Worm (Caenorhabditis elegans) whole organism, L4 larva: ENCODE measurements around the gene srw-20.

ENCODE experiments used
- F44E2.7 ChIP-seq: fragments of 200-800 bp; sonication (Bioruptor generic); IDR thresholded peaks from 2 replicates; pipeline ENCODE4 v2.1.2; 2022; ENCODE audit warnings: missing genetic modification characterization, missing compliant biosample characterization
- F49E8.2 ChIP-seq: sonication (generic microtip); optimal IDR thresholded peaks from 2 replicates; lab custom pipeline; 2016; ENCODE audit warnings: missing compliant biosample characterization, mild to moderate bottlenecking, missing genetic modification characterization, borderline replicate concordance
- T26A8.4 ChIP-seq: fragments of 200-800 bp; sonication (Bioruptor generic); IDR thresholded peaks from 2 replicates; pipeline ENCODE4 v1.3.6; 2022; ENCODE audit warnings: missing genetic modification characterization, missing compliant biosample characterization
- Y5F2A.4 ChIP-seq: fragments of 200-800 bp; sonication (Bioruptor generic); optimal IDR thresholded peaks from 2 replicates; lab custom pipeline; 2018; ENCODE audit warnings: mild to moderate bottlenecking, missing genetic modification characterization, missing compliant biosample characterization
- ceh-28 ChIP-seq: fragments of 150-350 bp; optimal IDR thresholded peaks from 2 replicates; lab custom pipeline; 2014; ENCODE audit warnings: missing biosample characterization, missing genetic modification reagents, missing genetic modification characterization
- ceh-62 ChIP-seq: sonication (generic microtip); optimal IDR thresholded peaks from 2 replicates; lab custom pipeline; 2017; ENCODE audit warnings: missing biosample characterization, missing genetic modification characterization
- daf-16 ChIP-seq, 3 experiments: sonication (generic microtip); optimal IDR thresholded peaks; 2 replicates each; lab custom pipeline; 2016 to 2017; ENCODE audit warnings: missing genetic modification characterization in 3 of 3, missing genetic modification reagents in 3 of 3, mild to moderate bottlenecking in 2 of 3, missing compliant biosample characterization in 2 of 3, missing biosample characterization in 1 of 3, moderate library complexity in 1 of 3
- daf-19 ChIP-seq: fragments of 200-800 bp; sonication (Bioruptor generic); conservative IDR thresholded peaks from 2 replicates; pipeline ENCODE4 v1.3.6; 2022; ENCODE audit warnings: missing genetic modification characterization, missing compliant biosample characterization
- dmd-6 ChIP-seq: fragments of 200-800 bp; sonication (Bioruptor generic); IDR thresholded peaks from 2 replicates; pipeline ENCODE4 v1.3.6; 2022; ENCODE audit warnings: missing genetic modification reagents, missing genetic modification characterization, missing compliant biosample characterization
- duxl-1 ChIP-seq: sonication (generic microtip); optimal IDR thresholded peaks from 2 replicates; lab custom pipeline; 2016; ENCODE audit warnings: mild to moderate bottlenecking, missing genetic modification characterization, moderate library complexity, missing compliant biosample characterization; ENCODE audit not compliant: poor library complexity
- egl-27 ChIP-seq: sonication (generic microtip); optimal IDR thresholded peaks from 3 replicates; lab custom pipeline; 2017; ENCODE audit warnings: missing biosample characterization, missing genetic modification reagents, missing genetic modification characterization
- egl-43 ChIP-seq: fragments of 200-800 bp; sonication (Bioruptor generic); IDR thresholded peaks from 2 replicates; pipeline ENCODE4 v1.3.6; 2022; ENCODE audit warnings: missing genetic modification reagents, missing genetic modification characterization, missing compliant biosample characterization
- fkh-10 ChIP-seq: fragments of 150-350 bp; optimal IDR thresholded peaks from 2 replicates; lab custom pipeline; 2014; ENCODE audit warnings: missing biosample characterization, missing genetic modification reagents, missing genetic modification characterization
- hif-1 ChIP-seq, 2 experiments: sonication (generic microtip); optimal IDR thresholded peaks; 2 replicates each; lab custom pipeline; 2016 to 2017; ENCODE audit warnings: missing compliant biosample characterization in 2 of 2, missing genetic modification characterization in 2 of 2, missing genetic modification reagents in 2 of 2, missing genotype in 2 of 2, mild to moderate bottlenecking in 1 of 2
- hlh-30 ChIP-seq: sonication (generic microtip); optimal IDR thresholded peaks from 2 replicates; lab custom pipeline; 2017; ENCODE audit warnings: antibody characterized with exemption, mild to moderate bottlenecking, missing genetic modification characterization, missing compliant biosample characterization; ENCODE audit not compliant: insufficient read depth
- lin-15B ChIP-seq: fragments of 150-350 bp; sonication (generic microtip); optimal IDR thresholded peaks from 3 replicates; lab custom pipeline; 2014; ENCODE audit warnings: missing biosample characterization, missing genetic modification characterization
- lin-39 ChIP-seq: fragments of 150-350 bp; optimal IDR thresholded peaks from 2 replicates; lab custom pipeline; 2014; ENCODE audit warnings: missing biosample characterization, missing genetic modification reagents, missing genetic modification characterization
- madf-5 ChIP-seq, 2 experiments: fragments of 200-800 bp; sonication (Bioruptor generic); IDR thresholded peaks; 2 replicates each; pipeline ENCODE4 v1.3.6; 2022; ENCODE audit warnings: missing compliant biosample characterization in 2 of 2, missing genetic modification characterization in 2 of 2
- madf-9 ChIP-seq: fragments of 200-800 bp; sonication (Bioruptor generic); conservative IDR thresholded peaks from 2 replicates; pipeline ENCODE4 v1.3.6; 2022; ENCODE audit warnings: missing genetic modification reagents, missing genetic modification characterization, missing compliant biosample characterization
- mdl-1 ChIP-seq, 2 experiments: fragments of 150-350 bp in 1 of 2; sonication (generic microtip) in 1 of 2; optimal IDR thresholded peaks; 2 replicates each; lab custom pipeline; 2014 to 2017; ENCODE audit warnings: missing biosample characterization in 2 of 2, missing genetic modification characterization in 2 of 2
- mdt-29 ChIP-seq: fragments of 200-800 bp; sonication (Bioruptor generic); IDR thresholded peaks from 2 replicates; pipeline ENCODE4 v1.3.6; 2022; ENCODE audit warnings: missing genetic modification reagents, missing genetic modification characterization, missing compliant biosample characterization
- nhr-11 ChIP-seq: fragments of 150-350 bp; optimal IDR thresholded peaks from 2 replicates; lab custom pipeline; 2014; ENCODE audit warnings: missing biosample characterization, missing genetic modification characterization
- nhr-237 ChIP-seq: sonication (generic microtip); optimal IDR thresholded peaks from 2 replicates; lab custom pipeline; 2017; ENCODE audit warnings: missing biosample characterization, missing genetic modification characterization
- nhr-25 ChIP-seq: sonication (generic microtip); optimal IDR thresholded peaks from 2 replicates; lab custom pipeline; 2017; ENCODE audit warnings: missing genetic modification characterization, mild to moderate bottlenecking, missing compliant biosample characterization, antibody characterized with exemption, moderate library complexity, borderline replicate concordance; ENCODE audit not compliant: insufficient read depth
- nhr-41 ChIP-seq: fragments of 200-800 bp; sonication (Bioruptor generic); IDR thresholded peaks from 2 replicates; pipeline ENCODE4 v1.3.6; 2022; ENCODE audit warnings: missing genetic modification reagents, missing genetic modification characterization, missing compliant biosample characterization
- nhr-76 ChIP-seq: fragments of 150-350 bp; optimal IDR thresholded peaks from 2 replicates; lab custom pipeline; 2014; ENCODE audit warnings: missing biosample characterization, missing genetic modification characterization
- nhr-77 ChIP-seq: fragments of 150-350 bp; optimal IDR thresholded peaks from 2 replicates; lab custom pipeline; 2014; ENCODE audit warnings: missing biosample characterization, missing genetic modification characterization
- pqm-1 ChIP-seq: sonication (generic microtip); optimal IDR thresholded peaks from 2 replicates; lab custom pipeline; 2017; ENCODE audit warnings: missing biosample characterization, missing genetic modification characterization
- rbr-2 ChIP-seq: sonication (generic microtip); optimal IDR thresholded peaks from 2 replicates; lab custom pipeline; 2016; ENCODE audit warnings: missing genotype, missing genetic modification characterization, missing compliant biosample characterization
- set-16 ChIP-seq: fragments of 200-800 bp; sonication (Bioruptor generic); IDR thresholded peaks from 2 replicates; pipeline ENCODE4 v1.3.6; 2022; ENCODE audit warnings: missing genetic modification reagents, missing genetic modification characterization, missing compliant biosample characterization
- skn-1 ChIP-seq: fragments of 150-350 bp; optimal IDR thresholded peaks from 2 replicates; lab custom pipeline; 2014; ENCODE audit warnings: missing biosample characterization, missing genetic modification characterization
- tra-1 ChIP-seq: fragments of 200-800 bp; sonication (Bioruptor generic); IDR thresholded peaks from 2 replicates; pipeline ENCODE4 v1.3.6; 2022; ENCODE audit warnings: missing genetic modification reagents, missing genetic modification characterization, missing compliant biosample characterization
- unc-130 ChIP-seq: sonication (generic microtip); optimal IDR thresholded peaks from 2 replicates; lab custom pipeline; 2016; ENCODE audit warnings: missing genetic modification reagents, missing genetic modification characterization, missing compliant biosample characterization
- unc-39 ChIP-seq: sonication (generic microtip); optimal IDR thresholded peaks from 2 replicates; lab custom pipeline; 2017; ENCODE audit warnings: missing biosample characterization, missing genetic modification characterization
- vab-7 ChIP-seq: fragments of 200-800 bp; sonication (Bioruptor generic); IDR thresholded peaks from 2 replicates; pipeline ENCODE4 v1.3.6; 2022; ENCODE audit warnings: missing genetic modification reagents, missing genetic modification characterization, missing compliant biosample characterization

srw-20 gene

DNA sequence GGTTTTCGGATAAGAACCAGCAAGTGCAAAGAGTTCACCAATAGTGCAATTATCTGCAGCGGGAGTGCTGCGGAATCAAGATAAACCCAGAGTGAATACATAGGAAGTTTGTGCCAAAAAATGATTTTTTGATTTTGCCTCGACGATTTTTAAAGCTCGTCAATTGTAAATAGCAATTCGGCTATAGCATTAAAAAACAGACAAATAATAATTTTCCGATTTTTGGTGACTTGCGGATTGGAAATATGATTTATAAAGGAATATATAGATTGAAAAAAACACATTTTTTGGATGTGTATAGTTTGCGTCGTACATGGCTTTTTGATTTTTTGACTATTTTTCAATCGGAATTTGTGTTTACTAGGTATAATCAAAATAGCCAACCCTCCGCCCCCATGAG is at the start of gene srw-20:
Gene srw-20, minus strand, starts transcription at position 101 of the 400 bp plus-strand sequence.
- no peak for TF ChIP-seq mdl-1 (tag; optimal IDR thresholded peaks at IDR 0.05; lab: Kevin White, UChicago)
- TF ChIP-seq egl-43 = no peak
- no peak for TF ChIP-seq egl-27 (tag; lab: Kevin White, UChicago)
- no peak for TF ChIP-seq ceh-62 (tag; lab: Kevin White, UChicago)
- no peak for TF ChIP-seq rbr-2 (tag; lab: Kevin White, UChicago)
- TF ChIP-seq nhr-41 (GFP tag; lab: Robert Waterston, UW) = no peak
- no peak for TF ChIP-seq nhr-77 (tag; lab: Kevin White, UChicago)
- no peak for TF ChIP-seq ceh-28 (tag; lab: Kevin White, UChicago)
- TF ChIP-seq mdt-29 (GFP tag; lab: Robert Waterston, UW) = no peak
- TF ChIP-seq nhr-76 (tag; lab: Kevin White, UChicago) = no peak
- no peak for TF ChIP-seq dmd-6 (GFP tag; lab: Robert Waterston, UW)
- TF ChIP-seq hif-1 (tag; optimal IDR thresholded peaks at IDR 0.05; lab: Kevin White, UChicago) = no peak

DNA sequence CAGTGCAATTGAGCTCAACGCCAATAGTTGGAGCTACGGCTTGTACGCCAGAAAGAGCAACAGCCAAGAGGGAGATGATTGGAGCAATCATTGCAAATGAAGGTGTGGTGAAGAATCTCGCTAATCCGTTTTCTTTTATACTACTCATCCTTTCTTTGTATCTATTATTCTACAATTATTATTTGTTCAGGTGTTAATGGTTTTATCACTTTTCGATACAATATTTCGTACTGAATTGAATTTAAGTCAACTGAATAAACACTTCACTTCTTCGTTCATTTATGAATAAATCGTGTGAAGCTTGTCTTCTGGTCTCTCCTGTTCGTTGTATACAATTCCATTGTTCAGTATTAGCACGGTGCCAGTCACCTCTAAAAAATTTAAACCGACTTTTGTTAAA is 28.6 kb upstream of the srw-20 start, which contains the start of gene ZK218.11:
Gene ZK218.11, minus strand, starts transcription at position 101 of the 400 bp plus-strand sequence.
- TF ChIP-seq daf-19 (GFP tag; lab: Robert Waterston, UW) = no peak
- no peak for TF ChIP-seq madf-9 (GFP tag; lab: Robert Waterston, UW)
- TF ChIP-seq ceh-28 (tag; lab: Kevin White, UChicago) = no peak
- no peak for TF ChIP-seq lin-39
- TF ChIP-seq fkh-10 (GFP tag; lab: Kevin White, UChicago) = no peak
- no peak for TF ChIP-seq nhr-11 (tag; lab: Kevin White, UChicago)
- no peak for TF ChIP-seq unc-39 (tag; lab: Kevin White, UChicago)
- TF ChIP-seq T26A8.4 (GFP tag; lab: Robert Waterston, UW) = no peak
- no peak for TF ChIP-seq nhr-25 (tag; lab: Kevin White, UChicago)
- TF ChIP-seq vab-7 (GFP tag; lab: Robert Waterston, UW) = no peak
- no peak for TF ChIP-seq F44E2.7 (GFP tag; lab: Robert Waterston, UW)
- TF ChIP-seq hlh-30 (tag; lab: Kevin White, UChicago) = no peak
- TF ChIP-seq set-16 (GFP tag; lab: Robert Waterston, UW) = no peak
- no peak for TF ChIP-seq duxl-1 (tag; lab: Kevin White, UChicago)
- no peak for TF ChIP-seq skn-1
- no peak for TF ChIP-seq unc-130 (GFP tag; lab: Kevin White, UChicago)
- no peak for TF ChIP-seq F49E8.2 (tag; lab: Kevin White, UChicago)

DNA sequence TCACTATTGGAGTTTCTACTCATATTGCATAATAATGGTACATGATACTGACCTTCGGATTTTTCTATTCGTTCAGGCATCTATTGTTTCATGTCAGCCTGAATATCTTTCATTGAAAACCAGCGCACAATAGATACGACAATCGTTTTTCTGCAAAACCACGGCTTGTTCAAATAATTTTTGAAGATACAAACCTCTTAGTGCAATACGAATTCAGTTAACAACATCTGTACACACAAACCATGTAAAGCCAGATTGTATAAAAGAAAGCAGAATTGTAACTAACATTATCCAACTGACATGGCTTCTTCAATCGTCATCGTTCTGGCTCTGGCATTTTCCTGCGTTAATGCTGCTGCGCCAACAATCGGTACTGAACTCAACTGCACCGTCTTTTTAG is 25.8 kb upstream of the srw-20 start, which contains the start of gene ZK218.7:
Gene ZK218.7, plus strand, starts transcription at position 301 of the 400 bp plus-strand sequence.
- no peak for TF ChIP-seq nhr-237 (tag; lab: Kevin White, UChicago)
- no peak for TF ChIP-seq lin-15B (tag; lab: Kevin White, UChicago)
- no peak for TF ChIP-seq tra-1 (GFP tag; lab: Robert Waterston, UW)
- no peak for TF ChIP-seq T26A8.4 (GFP tag; lab: Robert Waterston, UW)
- no peak for TF ChIP-seq rbr-2 (tag; lab: Kevin White, UChicago)
- no peak for TF ChIP-seq dmd-6 (GFP tag; lab: Robert Waterston, UW)

DNA sequence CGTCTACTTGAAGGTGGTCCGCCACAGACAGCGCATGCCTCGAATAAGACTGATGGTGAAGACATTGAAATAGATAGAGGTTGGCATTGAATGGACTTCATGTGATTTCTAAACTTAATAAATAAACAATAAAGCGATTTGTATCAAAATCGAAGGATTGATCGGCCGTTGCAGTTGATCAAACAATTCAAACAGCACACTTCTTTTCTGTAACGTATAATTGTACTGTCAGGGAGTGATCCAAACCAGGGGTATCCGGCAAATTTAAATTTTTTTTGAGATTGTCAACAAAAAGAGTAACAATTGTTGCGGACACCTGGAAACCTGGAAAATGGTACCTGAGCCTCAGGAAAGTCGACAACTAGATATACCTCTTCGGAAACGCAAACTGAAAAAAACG is 24.8 kb upstream of the srw-20 start, which contains the start of gene nhr-248:
Gene nhr-248, minus strand, starts transcription at position 101 of the 400 bp plus-strand sequence.
- TF ChIP-seq daf-16 (GFP tag; optimal IDR thresholded peaks at IDR 0.05; lab: Kevin White, UChicago) (no peak), daf-16 (tag; optimal IDR thresholded peaks at IDR 0.05; lab: Kevin White, UChicago) (no peak), madf-5 (GFP tag; IDR thresholded peaks at IDR 0.05; lab: Robert Waterston, UW) (no peak), Y5F2A.4 (GFP tag; lab: Kevin White, UChicago) (no peak), pqm-1 (no peak), lin-39 (no peak)
